Worm (Caenorhabditis elegans) whole organism, L4 larva: ENCODE results near the gene C31E10.6.

Source experiments
- F37D6.2 ChIP-seq: sonication (generic microtip); optimal IDR thresholded peaks from 2 replicates; lab custom pipeline; 2016; ENCODE audit warnings: mild to moderate bottlenecking, missing genetic modification characterization, missing compliant biosample characterization
- F49E8.2 ChIP-seq: sonication (generic microtip); optimal IDR thresholded peaks from 2 replicates; lab custom pipeline; 2016; ENCODE audit warnings: missing compliant biosample characterization, mild to moderate bottlenecking, missing genetic modification characterization, borderline replicate concordance
- T20F7.1 ChIP-seq: fragments of 200-800 bp; sonication (Bioruptor generic); optimal IDR thresholded peaks from 2 replicates; lab custom pipeline; 2018; ENCODE audit warnings: mild to moderate bottlenecking, missing genetic modification characterization, missing compliant biosample characterization
- Y48G9A.11 ChIP-seq: fragments of 200-800 bp; sonication (Bioruptor generic); IDR thresholded peaks from 2 replicates; pipeline ENCODE4 v1.3.6; 2022; ENCODE audit warnings: missing genetic modification reagents, missing genetic modification characterization, missing compliant biosample characterization
- Y5F2A.4 ChIP-seq: fragments of 200-800 bp; sonication (Bioruptor generic); optimal IDR thresholded peaks from 2 replicates; lab custom pipeline; 2018; ENCODE audit warnings: mild to moderate bottlenecking, missing genetic modification characterization, missing compliant biosample characterization
- Y75B8A.6 ChIP-seq: fragments of 200-800 bp; sonication (Bioruptor generic); IDR thresholded peaks from 2 replicates; pipeline ENCODE4 v1.3.6; 2022; ENCODE audit warnings: missing genetic modification reagents, missing genetic modification characterization, missing compliant biosample characterization
- ZK337.2 ChIP-seq: fragments of 200-800 bp; sonication (Bioruptor generic); IDR thresholded peaks from 2 replicates; pipeline ENCODE4 v1.3.6; 2022; ENCODE audit warnings: missing genetic modification reagents, missing genetic modification characterization, missing compliant biosample characterization
- aly-2 ChIP-seq: sonication (generic microtip); optimal IDR thresholded peaks from 2 replicates; lab custom pipeline; 2018; ENCODE audit warnings: missing biosample characterization, missing genetic modification characterization
- ama-1 ChIP-seq: fragments of 150-350 bp; optimal IDR thresholded peaks from 2 replicates; lab custom pipeline; 2014; ENCODE audit warnings: inconsistent platforms, mixed read lengths
- arid-1 ChIP-seq: fragments of 200-800 bp; sonication (Bioruptor generic); conservative IDR thresholded peaks from 2 replicates; pipeline ENCODE4 v1.3.6; 2022; ENCODE audit warnings: missing genetic modification reagents, missing genetic modification characterization, missing compliant biosample characterization
- attf-4 ChIP-seq: sonication (generic microtip); optimal IDR thresholded peaks from 3 replicates; lab custom pipeline; 2017; ENCODE audit warnings: missing biosample characterization, missing genetic modification characterization
- ceh-28 ChIP-seq: fragments of 150-350 bp; optimal IDR thresholded peaks from 2 replicates; lab custom pipeline; 2014; ENCODE audit warnings: missing biosample characterization, missing genetic modification reagents, missing genetic modification characterization
- ceh-44 ChIP-seq: fragments of 200-800 bp; sonication (Bioruptor generic); IDR thresholded peaks from 2 replicates; pipeline ENCODE4 v1.3.6; 2022; ENCODE audit warnings: missing genetic modification reagents, missing genetic modification characterization, missing compliant biosample characterization
- ctbp-1 ChIP-seq: fragments of 200-800 bp; sonication (Bioruptor generic); IDR thresholded peaks from 2 replicates; pipeline ENCODE4 v1.3.6; 2022; ENCODE audit warnings: missing genetic modification reagents, missing genetic modification characterization, missing compliant biosample characterization
- daf-19 ChIP-seq: fragments of 200-800 bp; sonication (Bioruptor generic); conservative IDR thresholded peaks from 2 replicates; pipeline ENCODE4 v1.3.6; 2022; ENCODE audit warnings: missing genetic modification characterization, missing compliant biosample characterization
- daf-8 ChIP-seq: fragments of 200-800 bp; sonication (Bioruptor generic); IDR thresholded peaks from 2 replicates; pipeline ENCODE4 v1.3.6; 2022; ENCODE audit warnings: missing genetic modification characterization, missing compliant biosample characterization
- dmd-6 ChIP-seq: fragments of 200-800 bp; sonication (Bioruptor generic); IDR thresholded peaks from 2 replicates; pipeline ENCODE4 v1.3.6; 2022; ENCODE audit warnings: missing genetic modification reagents, missing genetic modification characterization, missing compliant biosample characterization
- dpl-1 ChIP-seq: fragments of 150-350 bp; optimal IDR thresholded peaks from 2 replicates; lab custom pipeline; 2014; ENCODE audit warnings: missing biosample characterization, missing genetic modification reagents, missing genetic modification characterization
- egl-27 ChIP-seq: sonication (generic microtip); optimal IDR thresholded peaks from 3 replicates; lab custom pipeline; 2017; ENCODE audit warnings: missing biosample characterization, missing genetic modification reagents, missing genetic modification characterization
- egl-43 ChIP-seq: fragments of 200-800 bp; sonication (Bioruptor generic); IDR thresholded peaks from 2 replicates; pipeline ENCODE4 v1.3.6; 2022; ENCODE audit warnings: missing genetic modification reagents, missing genetic modification characterization, missing compliant biosample characterization
- fkh-10 ChIP-seq: fragments of 150-350 bp; optimal IDR thresholded peaks from 2 replicates; lab custom pipeline; 2014; ENCODE audit warnings: missing biosample characterization, missing genetic modification reagents, missing genetic modification characterization
- fos-1 ChIP-seq: fragments of 150-350 bp; optimal IDR thresholded peaks from 2 replicates; lab custom pipeline; 2014; ENCODE audit warnings: missing biosample characterization, missing genetic modification characterization
- gei-8 ChIP-seq: fragments of 200-800 bp; sonication (Bioruptor generic); optimal IDR thresholded peaks from 2 replicates; lab custom pipeline; 2018; ENCODE audit warnings: mild to moderate bottlenecking, missing genetic modification characterization, missing compliant biosample characterization
- hlh-11 ChIP-seq: fragments of 200-800 bp; sonication (Bioruptor generic); optimal IDR thresholded peaks from 2 replicates; lab custom pipeline; 2018; ENCODE audit warnings: mild to moderate bottlenecking, missing genetic modification characterization, missing compliant biosample characterization
- hlh-30 ChIP-seq: sonication (generic microtip); optimal IDR thresholded peaks from 2 replicates; lab custom pipeline; 2017; ENCODE audit warnings: antibody characterized with exemption, mild to moderate bottlenecking, missing genetic modification characterization, missing compliant biosample characterization; ENCODE audit not compliant: insufficient read depth
- hmg-1.1 ChIP-seq: fragments of 200-800 bp; sonication (Bioruptor generic); IDR thresholded peaks from 2 replicates; pipeline ENCODE4 v1.3.6; 2022; ENCODE audit warnings: missing genetic modification reagents, missing genetic modification characterization, missing compliant biosample characterization
- lim-7 ChIP-seq: fragments of 200-800 bp; sonication (Bioruptor generic); IDR thresholded peaks from 2 replicates; pipeline ENCODE4 v1.3.6; 2022; ENCODE audit warnings: missing genetic modification characterization, missing compliant biosample characterization
- lin-1 ChIP-seq: fragments of 200-800 bp; sonication (Bioruptor generic); IDR thresholded peaks from 2 replicates; pipeline ENCODE4 v1.3.6; 2022; ENCODE audit warnings: missing genetic modification reagents, missing genetic modification characterization, missing compliant biosample characterization
- lin-13 ChIP-seq: fragments of 150-350 bp; optimal IDR thresholded peaks from 2 replicates; lab custom pipeline; 2014; ENCODE audit warnings: missing biosample characterization, missing genetic modification reagents, missing genetic modification characterization
- lin-15B ChIP-seq: fragments of 150-350 bp; sonication (generic microtip); optimal IDR thresholded peaks from 3 replicates; lab custom pipeline; 2014; ENCODE audit warnings: missing biosample characterization, missing genetic modification characterization
- lin-39 ChIP-seq: fragments of 150-350 bp; optimal IDR thresholded peaks from 2 replicates; lab custom pipeline; 2014; ENCODE audit warnings: missing biosample characterization, missing genetic modification reagents, missing genetic modification characterization
- lir-3 ChIP-seq: sonication (generic microtip); optimal IDR thresholded peaks from 2 replicates; lab custom pipeline; 2016; ENCODE audit warnings: mild to moderate bottlenecking, missing genetic modification characterization, missing compliant biosample characterization
- madf-5 ChIP-seq, 2 experiments: fragments of 200-800 bp; sonication (Bioruptor generic); IDR thresholded peaks; 2 replicates each; pipeline ENCODE4 v1.3.6; 2022; ENCODE audit warnings: missing compliant biosample characterization in 2 of 2, missing genetic modification characterization in 2 of 2
- mxl-3 ChIP-seq: fragments of 200-800 bp; sonication (Bioruptor generic); optimal IDR thresholded peaks from 2 replicates; lab custom pipeline; 2018; ENCODE audit warnings: mild to moderate bottlenecking, missing genetic modification characterization, missing compliant biosample characterization
- nhr-102 ChIP-seq: sonication (generic microtip); optimal IDR thresholded peaks from 2 replicates; lab custom pipeline; 2016; ENCODE audit warnings: mild to moderate bottlenecking, missing genetic modification characterization, moderate library complexity, missing compliant biosample characterization
- nhr-11 ChIP-seq: fragments of 150-350 bp; optimal IDR thresholded peaks from 2 replicates; lab custom pipeline; 2014; ENCODE audit warnings: missing biosample characterization, missing genetic modification characterization
- nhr-237 ChIP-seq: sonication (generic microtip); optimal IDR thresholded peaks from 2 replicates; lab custom pipeline; 2017; ENCODE audit warnings: missing biosample characterization, missing genetic modification characterization
- nhr-25 ChIP-seq: sonication (generic microtip); optimal IDR thresholded peaks from 2 replicates; lab custom pipeline; 2017; ENCODE audit warnings: missing genetic modification characterization, mild to moderate bottlenecking, missing compliant biosample characterization, antibody characterized with exemption, moderate library complexity, borderline replicate concordance; ENCODE audit not compliant: insufficient read depth
- nhr-28 ChIP-seq: fragments of 150-350 bp; optimal IDR thresholded peaks from 2 replicates; lab custom pipeline; 2014; ENCODE audit warnings: missing biosample characterization, missing genetic modification characterization
- nhr-42 ChIP-seq: fragments of 200-800 bp; sonication (Bioruptor generic); IDR thresholded peaks from 2 replicates; pipeline ENCODE4 v1.3.6; 2022; ENCODE audit warnings: missing genetic modification characterization, missing compliant biosample characterization
- nhr-48 ChIP-seq: sonication (generic microtip); optimal IDR thresholded peaks from 2 replicates; lab custom pipeline; 2016; ENCODE audit warnings: mild to moderate bottlenecking, missing genetic modification characterization, missing compliant biosample characterization
- php-3 ChIP-seq: fragments of 200-800 bp; sonication (Bioruptor generic); IDR thresholded peaks from 2 replicates; pipeline ENCODE4 v1.3.6; 2022; ENCODE audit warnings: missing genetic modification reagents, missing genetic modification characterization, missing compliant biosample characterization
- saeg-2 ChIP-seq: fragments of 200-800 bp; sonication (Bioruptor generic); IDR thresholded peaks from 2 replicates; pipeline ENCODE4 v1.3.6; 2022; ENCODE audit warnings: missing genetic modification reagents, missing genetic modification characterization, missing compliant biosample characterization
- sdz-12 ChIP-seq: fragments of 200-800 bp; sonication (Bioruptor generic); optimal IDR thresholded peaks from 2 replicates; lab custom pipeline; 2018; ENCODE audit warnings: mild to moderate bottlenecking, missing genetic modification characterization, missing compliant biosample characterization
- set-16 ChIP-seq: fragments of 200-800 bp; sonication (Bioruptor generic); IDR thresholded peaks from 2 replicates; pipeline ENCODE4 v1.3.6; 2022; ENCODE audit warnings: missing genetic modification reagents, missing genetic modification characterization, missing compliant biosample characterization
- snpc-1.2 ChIP-seq: fragments of 200-800 bp; sonication (Bioruptor generic); IDR thresholded peaks from 2 replicates; pipeline ENCODE4 v1.3.6; 2022; ENCODE audit warnings: missing genetic modification reagents, missing genetic modification characterization, missing compliant biosample characterization
- unc-39 ChIP-seq: sonication (generic microtip); optimal IDR thresholded peaks from 2 replicates; lab custom pipeline; 2017; ENCODE audit warnings: missing biosample characterization, missing genetic modification characterization
- unc-62 ChIP-seq, 3 experiments: fragments of 150-350 bp in 1 of 3; sonication (generic microtip); optimal IDR thresholded peaks in 2 of 3; peaks in 1 of 3; 1 replicate in 1 of 3; 2 replicates in 2 of 3; lab custom pipeline; 2014 to 2017; ENCODE audit warnings: missing biosample characterization in 3 of 3, missing genetic modification characterization in 3 of 3, missing genetic modification reagents in 3 of 3, missing genotype in 1 of 3
- zag-1 ChIP-seq: fragments of 150-350 bp; optimal IDR thresholded peaks from 2 replicates; lab custom pipeline; 2014; ENCODE audit warnings: missing biosample characterization, missing genetic modification characterization
- zfp-2 ChIP-seq: sonication (generic microtip); optimal IDR thresholded peaks from 2 replicates; lab custom pipeline; 2016; ENCODE audit warnings: mild to moderate bottlenecking, missing genetic modification characterization, missing compliant biosample characterization
- zip-11 ChIP-seq: fragments of 200-800 bp; sonication (Bioruptor generic); IDR thresholded peaks from 2 replicates; pipeline ENCODE4 v1.3.6; 2022; ENCODE audit warnings: missing genetic modification characterization, missing compliant biosample characterization
- ztf-11 ChIP-seq: fragments of 150-350 bp; optimal IDR thresholded peaks from 2 replicates; lab custom pipeline; 2014; ENCODE audit warnings: missing biosample characterization, missing genetic modification characterization

C31E10.6 gene

DNA sequence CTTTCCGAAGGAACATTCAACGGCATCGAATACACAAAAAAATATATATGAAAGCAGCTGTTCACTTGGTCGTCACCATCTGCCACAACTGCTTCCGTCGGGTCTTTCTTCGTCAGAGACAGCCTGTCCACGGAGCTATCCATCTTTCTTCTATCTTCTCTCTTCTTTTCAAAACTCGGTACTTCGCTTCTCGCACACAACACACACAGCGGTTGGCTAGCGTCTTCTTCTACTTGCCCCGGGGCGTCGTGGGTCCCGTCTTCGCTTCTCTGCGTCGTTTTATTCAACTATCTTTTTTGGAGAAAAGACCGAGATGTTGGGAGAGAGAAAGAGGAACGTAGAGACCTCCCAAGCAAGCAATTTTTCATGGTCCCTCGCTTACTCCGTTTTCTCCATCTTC, 20.6 kb downstream of the C31E10.6 start (continued):
- no peak for TF ChIP-seq attf-4
- TF ChIP-seq daf-8 = no peak
- no peak for TF ChIP-seq egl-27 (tag; lab: Kevin White, UChicago)
- no peak for TF ChIP-seq hlh-30 (tag; lab: Kevin White, UChicago)
- no peak for TF ChIP-seq ceh-28 (tag; lab: Kevin White, UChicago)
- TF ChIP-seq ama-1 (lab: Kevin White, UChicago) = no peak
- no peak for TF ChIP-seq ceh-44 (GFP tag; lab: Robert Waterston, UW)
- TF ChIP-seq Y75B8A.6 (GFP tag; lab: Robert Waterston, UW) = no peak
- no peak for TF ChIP-seq zag-1 (tag; lab: Kevin White, UChicago)
- TF ChIP-seq dpl-1 = no peak
- TF ChIP-seq nhr-28 = no peak
- TF ChIP-seq nhr-11 (tag; lab: Kevin White, UChicago) = peak; percentile 64
- TF ChIP-seq F37D6.2 = peak; percentile 71
- TF ChIP-seq lir-3 (tag; lab: Kevin White, UChicago) = no peak
- TF ChIP-seq F49E8.2 (tag; lab: Kevin White, UChicago) = no peak
- TF ChIP-seq hlh-11 (tag; lab: Kevin White, UChicago) = peak; percentile 61
- TF ChIP-seq set-16 (GFP tag; lab: Robert Waterston, UW) = peak; percentile 38; the same call in 1 of the 2 replicates
- no peak for TF ChIP-seq lim-7 (GFP tag; lab: Robert Waterston, UW)
- TF ChIP-seq fos-1 = no peak
- TF ChIP-seq egl-43 (GFP tag; lab: Robert Waterston, UW) = no peak
- no peak for TF ChIP-seq nhr-102 (tag; lab: Kevin White, UChicago)
- TF ChIP-seq unc-39 (tag; lab: Kevin White, UChicago) = no peak
- no peak for TF ChIP-seq lin-13 (GFP tag; lab: Kevin White, UChicago)
- no peak for TF ChIP-seq zfp-2
- no peak for TF ChIP-seq nhr-237 (tag; lab: Kevin White, UChicago)
- no peak for TF ChIP-seq Y48G9A.11 (GFP tag; lab: Robert Waterston, UW)
- TF ChIP-seq arid-1 (GFP tag; lab: Robert Waterston, UW) = no peak
- TF ChIP-seq madf-5 (GFP tag; IDR thresholded peaks at IDR 0.05; lab: Robert Waterston, UW) = no peak
- no peak for TF ChIP-seq lin-1 (GFP tag; lab: Robert Waterston, UW)
- no peak for TF ChIP-seq lin-39 (tag; lab: Kevin White, UChicago)
- no peak for TF ChIP-seq zip-11
- peak; percentile 33 for TF ChIP-seq fkh-10 (GFP tag; lab: Kevin White, UChicago)
- no peak for TF ChIP-seq nhr-42 (GFP tag; lab: Robert Waterston, UW)
- TF ChIP-seq sdz-12 (GFP tag; lab: Kevin White, UChicago) = no peak
- no peak for TF ChIP-seq lin-15B
- no peak for TF ChIP-seq php-3 (GFP tag; lab: Robert Waterston, UW)
- TF ChIP-seq ctbp-1 (GFP tag; lab: Robert Waterston, UW) = peak; percentile 82
- TF ChIP-seq dmd-6 (GFP tag; lab: Robert Waterston, UW) = 0 out of 2 replicates have a peak, but pooled peaks have one; percentile 16
- TF ChIP-seq saeg-2 (GFP tag; lab: Robert Waterston, UW) = no peak
- no peak for TF ChIP-seq mxl-3 (GFP tag; lab: Kevin White, UChicago)
- TF ChIP-seq aly-2 (tag; lab: Kevin White, UChicago) = no peak
- no peak for TF ChIP-seq nhr-48
- peak in 1 of 2 experiments; percentile 99 for TF ChIP-seq unc-62 (GFP tag; optimal IDR thresholded peaks at IDR 0.05 in 1 of 2; lab: Kevin White, UChicago)
- TF ChIP-seq unc-62 (tag; optimal IDR thresholded peaks at IDR 0.05; lab: Kevin White, UChicago) = no peak
- no peak for TF ChIP-seq gei-8 (GFP tag; lab: Kevin White, UChicago)
- TF ChIP-seq nhr-25 (tag; lab: Kevin White, UChicago) = no peak
- TF ChIP-seq hmg-1.1 = peak; percentile 83
- TF ChIP-seq daf-19 (GFP tag; lab: Robert Waterston, UW) = no peak
- 0 out of 2 replicates have a peak, but pooled peaks have one; percentile 18 for TF ChIP-seq snpc-1.2 (GFP tag; lab: Robert Waterston, UW)
- TF ChIP-seq Y5F2A.4 (GFP tag; lab: Kevin White, UChicago) = no peak
- no peak for TF ChIP-seq ztf-11 (tag; lab: Kevin White, UChicago)
- TF ChIP-seq T20F7.1 = no peak
- no peak for TF ChIP-seq ZK337.2 (GFP tag; lab: Robert Waterston, UW)
